Worm (Caenorhabditis elegans) whole organism, L4 larva: ENCODE data around the gene ztf-14.

ENCODE experiments used
- F10B5.3 ChIP-seq: sonication (generic microtip); optimal IDR thresholded peaks from 2 replicates; lab custom pipeline; 2016; ENCODE audit warnings: mild to moderate bottlenecking, missing genetic modification characterization, missing compliant biosample characterization
- F26F4.8 ChIP-seq: fragments of 200-800 bp; sonication (Bioruptor generic); conservative IDR thresholded peaks from 2 replicates; pipeline ENCODE4 v1.3.6; 2022; ENCODE audit warnings: missing genetic modification characterization, missing compliant biosample characterization
- F44E2.7 ChIP-seq: fragments of 200-800 bp; sonication (Bioruptor generic); IDR thresholded peaks from 2 replicates; pipeline ENCODE4 v2.1.2; 2022; ENCODE audit warnings: missing genetic modification characterization, missing compliant biosample characterization
- F49E8.2 ChIP-seq: sonication (generic microtip); optimal IDR thresholded peaks from 2 replicates; lab custom pipeline; 2016; ENCODE audit warnings: missing compliant biosample characterization, mild to moderate bottlenecking, missing genetic modification characterization, borderline replicate concordance
- T26A8.4 ChIP-seq: fragments of 200-800 bp; sonication (Bioruptor generic); IDR thresholded peaks from 2 replicates; pipeline ENCODE4 v1.3.6; 2022; ENCODE audit warnings: missing genetic modification characterization, missing compliant biosample characterization
- Y105C5A.15 ChIP-seq: fragments of 200-800 bp; sonication (Bioruptor generic); IDR thresholded peaks from 2 replicates; pipeline ENCODE4 v1.3.6; 2022; ENCODE audit warnings: missing genetic modification characterization, missing compliant biosample characterization
- ceh-44 ChIP-seq: fragments of 200-800 bp; sonication (Bioruptor generic); IDR thresholded peaks from 2 replicates; pipeline ENCODE4 v1.3.6; 2022; ENCODE audit warnings: missing genetic modification reagents, missing genetic modification characterization, missing compliant biosample characterization
- ctbp-1 ChIP-seq: fragments of 200-800 bp; sonication (Bioruptor generic); IDR thresholded peaks from 2 replicates; pipeline ENCODE4 v1.3.6; 2022; ENCODE audit warnings: missing genetic modification reagents, missing genetic modification characterization, missing compliant biosample characterization
- daf-16 ChIP-seq, 3 experiments: sonication (generic microtip); optimal IDR thresholded peaks; 2 replicates each; lab custom pipeline; 2016 to 2017; ENCODE audit warnings: missing genetic modification characterization in 3 of 3, missing genetic modification reagents in 3 of 3, mild to moderate bottlenecking in 2 of 3, missing compliant biosample characterization in 2 of 3, missing biosample characterization in 1 of 3, moderate library complexity in 1 of 3
- daf-8 ChIP-seq: fragments of 200-800 bp; sonication (Bioruptor generic); IDR thresholded peaks from 2 replicates; pipeline ENCODE4 v1.3.6; 2022; ENCODE audit warnings: missing genetic modification characterization, missing compliant biosample characterization
- dmd-6 ChIP-seq: fragments of 200-800 bp; sonication (Bioruptor generic); IDR thresholded peaks from 2 replicates; pipeline ENCODE4 v1.3.6; 2022; ENCODE audit warnings: missing genetic modification reagents, missing genetic modification characterization, missing compliant biosample characterization
- dmd-8 ChIP-seq: fragments of 200-800 bp; sonication (Bioruptor generic); IDR thresholded peaks from 2 replicates; pipeline ENCODE4 v1.3.6; 2022; ENCODE audit warnings: missing genetic modification characterization, missing compliant biosample characterization
- dve-1 ChIP-seq: sonication (generic microtip); optimal IDR thresholded peaks from 2 replicates; lab custom pipeline; 2017; ENCODE audit warnings: antibody characterized with exemption, mild to moderate bottlenecking, missing genetic modification characterization, missing compliant biosample characterization; ENCODE audit not compliant: insufficient read depth
- egl-27 ChIP-seq: sonication (generic microtip); optimal IDR thresholded peaks from 3 replicates; lab custom pipeline; 2017; ENCODE audit warnings: missing biosample characterization, missing genetic modification reagents, missing genetic modification characterization
- egl-43 ChIP-seq: fragments of 200-800 bp; sonication (Bioruptor generic); IDR thresholded peaks from 2 replicates; pipeline ENCODE4 v1.3.6; 2022; ENCODE audit warnings: missing genetic modification reagents, missing genetic modification characterization, missing compliant biosample characterization
- gei-8 ChIP-seq: fragments of 200-800 bp; sonication (Bioruptor generic); optimal IDR thresholded peaks from 2 replicates; lab custom pipeline; 2018; ENCODE audit warnings: mild to moderate bottlenecking, missing genetic modification characterization, missing compliant biosample characterization
- hlh-30 ChIP-seq: sonication (generic microtip); optimal IDR thresholded peaks from 2 replicates; lab custom pipeline; 2017; ENCODE audit warnings: antibody characterized with exemption, mild to moderate bottlenecking, missing genetic modification characterization, missing compliant biosample characterization; ENCODE audit not compliant: insufficient read depth
- hmg-1.1 ChIP-seq: fragments of 200-800 bp; sonication (Bioruptor generic); IDR thresholded peaks from 2 replicates; pipeline ENCODE4 v1.3.6; 2022; ENCODE audit warnings: missing genetic modification reagents, missing genetic modification characterization, missing compliant biosample characterization
- lim-7 ChIP-seq: fragments of 200-800 bp; sonication (Bioruptor generic); IDR thresholded peaks from 2 replicates; pipeline ENCODE4 v1.3.6; 2022; ENCODE audit warnings: missing genetic modification characterization, missing compliant biosample characterization
- lin-13 ChIP-seq: fragments of 150-350 bp; optimal IDR thresholded peaks from 2 replicates; lab custom pipeline; 2014; ENCODE audit warnings: missing biosample characterization, missing genetic modification reagents, missing genetic modification characterization
- lin-39 ChIP-seq: fragments of 150-350 bp; optimal IDR thresholded peaks from 2 replicates; lab custom pipeline; 2014; ENCODE audit warnings: missing biosample characterization, missing genetic modification reagents, missing genetic modification characterization
- lir-3 ChIP-seq: sonication (generic microtip); optimal IDR thresholded peaks from 2 replicates; lab custom pipeline; 2016; ENCODE audit warnings: mild to moderate bottlenecking, missing genetic modification characterization, missing compliant biosample characterization
- lsy-2 ChIP-seq, 2 experiments: fragments of 150-350 bp in 1 of 2; sonication (generic microtip) in 1 of 2; optimal IDR thresholded peaks; 2 replicates each; lab custom pipeline; 2014 to 2017; ENCODE audit warnings: missing biosample characterization in 2 of 2, missing genetic modification characterization in 2 of 2
- mdl-1 ChIP-seq, 2 experiments: fragments of 150-350 bp in 1 of 2; sonication (generic microtip) in 1 of 2; optimal IDR thresholded peaks; 2 replicates each; lab custom pipeline; 2014 to 2017; ENCODE audit warnings: missing biosample characterization in 2 of 2, missing genetic modification characterization in 2 of 2
- mdt-29 ChIP-seq: fragments of 200-800 bp; sonication (Bioruptor generic); IDR thresholded peaks from 2 replicates; pipeline ENCODE4 v1.3.6; 2022; ENCODE audit warnings: missing genetic modification reagents, missing genetic modification characterization, missing compliant biosample characterization
- mxl-2 ChIP-seq: fragments of 200-800 bp; sonication (Bioruptor generic); conservative IDR thresholded peaks from 2 replicates; pipeline ENCODE4 v1.3.6; 2022; ENCODE audit warnings: missing genetic modification reagents, missing genetic modification characterization, missing compliant biosample characterization
- mxl-3 ChIP-seq: fragments of 200-800 bp; sonication (Bioruptor generic); optimal IDR thresholded peaks from 2 replicates; lab custom pipeline; 2018; ENCODE audit warnings: mild to moderate bottlenecking, missing genetic modification characterization, missing compliant biosample characterization
- nhr-102 ChIP-seq: sonication (generic microtip); optimal IDR thresholded peaks from 2 replicates; lab custom pipeline; 2016; ENCODE audit warnings: mild to moderate bottlenecking, missing genetic modification characterization, moderate library complexity, missing compliant biosample characterization
- nhr-11 ChIP-seq: fragments of 150-350 bp; optimal IDR thresholded peaks from 2 replicates; lab custom pipeline; 2014; ENCODE audit warnings: missing biosample characterization, missing genetic modification characterization
- nhr-111 ChIP-seq: fragments of 200-800 bp; sonication (Bioruptor generic); optimal IDR thresholded peaks from 2 replicates; lab custom pipeline; 2018; ENCODE audit warnings: mild to moderate bottlenecking, missing genetic modification characterization, missing compliant biosample characterization
- nhr-237 ChIP-seq: sonication (generic microtip); optimal IDR thresholded peaks from 2 replicates; lab custom pipeline; 2017; ENCODE audit warnings: missing biosample characterization, missing genetic modification characterization
- nhr-28 ChIP-seq: fragments of 150-350 bp; optimal IDR thresholded peaks from 2 replicates; lab custom pipeline; 2014; ENCODE audit warnings: missing biosample characterization, missing genetic modification characterization
- nhr-41 ChIP-seq: fragments of 200-800 bp; sonication (Bioruptor generic); IDR thresholded peaks from 2 replicates; pipeline ENCODE4 v1.3.6; 2022; ENCODE audit warnings: missing genetic modification reagents, missing genetic modification characterization, missing compliant biosample characterization
- nhr-48 ChIP-seq: sonication (generic microtip); optimal IDR thresholded peaks from 2 replicates; lab custom pipeline; 2016; ENCODE audit warnings: mild to moderate bottlenecking, missing genetic modification characterization, missing compliant biosample characterization
- set-16 ChIP-seq: fragments of 200-800 bp; sonication (Bioruptor generic); IDR thresholded peaks from 2 replicates; pipeline ENCODE4 v1.3.6; 2022; ENCODE audit warnings: missing genetic modification reagents, missing genetic modification characterization, missing compliant biosample characterization
- snpc-1.2 ChIP-seq: fragments of 200-800 bp; sonication (Bioruptor generic); IDR thresholded peaks from 2 replicates; pipeline ENCODE4 v1.3.6; 2022; ENCODE audit warnings: missing genetic modification reagents, missing genetic modification characterization, missing compliant biosample characterization
- snpc-4 ChIP-seq: fragments of 150-350 bp; optimal IDR thresholded peaks from 2 replicates; lab custom pipeline; 2014; ENCODE audit warnings: missing biosample characterization, missing genetic modification characterization
- spr-1 ChIP-seq: sonication (generic microtip); optimal IDR thresholded peaks from 2 replicates; lab custom pipeline; 2016; ENCODE audit warnings: mild to moderate bottlenecking, missing genetic modification characterization, missing compliant biosample characterization
- tag-97 ChIP-seq: fragments of 200-800 bp; sonication (Bioruptor generic); IDR thresholded peaks from 2 replicates; pipeline ENCODE4 v1.3.6; 2022; ENCODE audit warnings: missing genetic modification characterization, missing compliant biosample characterization
- tra-1 ChIP-seq: fragments of 200-800 bp; sonication (Bioruptor generic); IDR thresholded peaks from 2 replicates; pipeline ENCODE4 v1.3.6; 2022; ENCODE audit warnings: missing genetic modification reagents, missing genetic modification characterization, missing compliant biosample characterization
- zip-2 ChIP-seq: fragments of 150-350 bp; optimal IDR thresholded peaks from 2 replicates; lab custom pipeline; 2014; ENCODE audit warnings: missing biosample characterization, missing genetic modification characterization
- ztf-7 ChIP-seq: fragments of 150-350 bp; optimal IDR thresholded peaks from 2 replicates; lab custom pipeline; 2014; ENCODE audit warnings: missing biosample characterization, missing genetic modification characterization

The ztf-14 gene

DNA sequence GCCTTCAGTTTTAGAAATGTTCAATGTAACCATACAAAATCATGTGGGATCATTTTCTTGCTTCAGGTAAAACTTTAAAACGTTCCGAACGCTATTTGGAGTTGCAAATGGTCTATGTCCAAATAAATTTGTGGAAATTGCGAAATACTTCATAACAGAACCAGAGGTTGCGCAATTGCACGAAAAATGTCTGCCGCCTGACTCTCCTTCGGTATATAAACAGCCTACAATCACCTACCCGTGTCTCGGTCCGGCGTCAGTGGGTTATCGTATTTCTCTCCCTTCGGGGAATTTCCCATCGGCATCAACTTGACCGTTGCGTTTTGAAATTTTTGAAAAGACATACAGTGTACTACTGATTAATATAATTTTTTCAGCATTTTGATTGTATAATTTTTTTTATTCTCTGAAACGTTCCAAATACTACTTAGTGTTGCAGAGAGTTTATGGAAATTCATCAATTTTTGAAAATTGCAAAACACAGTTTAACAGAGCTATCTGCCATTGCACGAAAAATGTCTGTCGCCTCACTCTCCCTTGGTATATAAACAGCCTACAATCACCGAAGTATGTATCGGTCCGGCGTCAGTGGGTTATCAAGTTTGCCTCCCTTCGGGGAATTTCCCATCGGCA is 19.1 kb upstream of the ztf-14 start (continued):
- 0 out of 2 replicates have a peak, but pooled peaks have one; percentile 67 for TF ChIP-seq T26A8.4 (GFP tag; lab: Robert Waterston, UW)
- TF ChIP-seq mdl-1 (tag; optimal IDR thresholded peaks at IDR 0.05; lab: Kevin White, UChicago) = peak in 1 of 2 experiments; percentile 1
- 0 out of 2 replicates have a peak, but pooled peaks have one; percentile 36 for TF ChIP-seq Y105C5A.15
- TF ChIP-seq F10B5.3 (tag; lab: Kevin White, UChicago) = peak; percentile 11
- TF ChIP-seq hlh-30 (tag; lab: Kevin White, UChicago) = peak; percentile 61
- TF ChIP-seq nhr-11 (tag; lab: Kevin White, UChicago) = no peak
- peak; percentile 93 for TF ChIP-seq snpc-4
- no peak for TF ChIP-seq nhr-41 (GFP tag; lab: Robert Waterston, UW)
- peak; percentile 11 for TF ChIP-seq lin-13 (GFP tag; lab: Kevin White, UChicago)
- TF ChIP-seq mdt-29 (GFP tag; lab: Robert Waterston, UW) = 0 out of 2 replicates have a peak, but pooled peaks have one; percentile 11
- TF ChIP-seq lsy-2 (tag; optimal IDR thresholded peaks at IDR 0.05; lab: Kevin White, UChicago) = no peak
- TF ChIP-seq egl-27 (tag; lab: Kevin White, UChicago) = no peak
- peak; percentile 28 for TF ChIP-seq lir-3 (tag; lab: Kevin White, UChicago)
- peak; percentile 58; the same call in 1 of the 2 replicates for TF ChIP-seq F26F4.8 (GFP tag; lab: Robert Waterston, UW)
- TF ChIP-seq snpc-1.2 = no peak
- TF ChIP-seq lim-7 (GFP tag; lab: Robert Waterston, UW) = peak; percentile 68; the same call in 1 of the 2 replicates
- peak; percentile 52 for TF ChIP-seq nhr-28
- no peak for TF ChIP-seq lin-39 (tag; lab: Kevin White, UChicago)
- no peak for TF ChIP-seq nhr-237
- TF ChIP-seq spr-1 (tag; lab: Kevin White, UChicago) = peak; percentile 41
- peak; percentile 60; the same call in 1 of the 2 replicates for TF ChIP-seq ctbp-1
- TF ChIP-seq nhr-111 = peak; percentile 63
- 0 out of 2 replicates have a peak, but pooled peaks have one; percentile 45 for TF ChIP-seq mxl-2 (GFP tag; lab: Robert Waterston, UW)
- TF ChIP-seq F44E2.7 (GFP tag; lab: Robert Waterston, UW) = 0 out of 2 replicates have a peak, but pooled peaks have one; percentile 12
- peak; percentile 47 for TF ChIP-seq nhr-48 (tag; lab: Kevin White, UChicago)
- TF ChIP-seq set-16 (GFP tag; lab: Robert Waterston, UW) = no peak
- TF ChIP-seq tag-97 = 0 out of 2 replicates have a peak, but pooled peaks have one; percentile 47
- TF ChIP-seq egl-43 (GFP tag; lab: Robert Waterston, UW) = no peak; the same call in 1 of the 2 replicates
- TF ChIP-seq ztf-7 (tag; lab: Kevin White, UChicago) = peak; percentile 92
- TF ChIP-seq mxl-3 = peak; percentile 36
- TF ChIP-seq zip-2 (tag; lab: Kevin White, UChicago) = peak; percentile 100

DNA sequence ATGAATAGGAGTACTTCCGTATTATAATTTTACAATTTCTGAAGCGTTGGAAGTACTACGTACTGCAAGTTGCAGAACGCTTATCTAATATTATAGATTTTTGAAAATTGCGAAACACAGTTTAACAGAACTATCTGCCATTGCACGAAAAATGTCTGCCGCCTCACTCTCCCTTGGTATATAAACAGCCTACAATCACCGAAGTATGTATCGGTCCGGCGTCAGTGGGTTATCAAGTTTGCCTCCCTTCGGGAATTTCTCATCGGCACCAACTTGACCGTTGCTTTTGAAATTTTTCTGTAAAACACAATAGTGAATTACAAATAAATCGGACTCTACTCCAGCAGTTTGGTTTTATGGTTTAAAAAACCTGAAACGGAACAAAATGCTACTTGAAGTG is 18.5 kb upstream of the ztf-14 start:
- TF ChIP-seq lsy-2 (tag; optimal IDR thresholded peaks at IDR 0.05; lab: Kevin White, UChicago) (no peak), snpc-4 (peak; percentile 76), gei-8 (GFP tag; lab: Kevin White, UChicago) (no peak), dve-1 (tag; lab: Kevin White, UChicago) (peak; percentile 27), ztf-7 (tag; lab: Kevin White, UChicago) (no peak), daf-16 (GFP tag; optimal IDR thresholded peaks at IDR 0.05; lab: Kevin White, UChicago) (no peak), daf-16 (tag; optimal IDR thresholded peaks at IDR 0.05; lab: Kevin White, UChicago) (peak; percentile 30), nhr-102 (tag; lab: Kevin White, UChicago) (peak; percentile 14), daf-8 (GFP tag; lab: Robert Waterston, UW) (peak; percentile 46; the same call in 1 of the 2 replicates), lim-7 (GFP tag; lab: Robert Waterston, UW) (peak; percentile 63; the same call in 1 of the 2 replicates), dmd-6 (GFP tag; lab: Robert Waterston, UW) (peak; percentile 30), hmg-1.1 (GFP tag; lab: Robert Waterston, UW) (peak; percentile 47; the same call in 1 of the 2 replicates), F49E8.2 (tag; lab: Kevin White, UChicago) (no peak), Y105C5A.15 (peak; percentile 79; the same call in 1 of the 2 replicates), tra-1 (peak; percentile 26; the same call in 1 of the 2 replicates), dmd-8 (peak; percentile 68; the same call in 1 of the 2 replicates), mdt-29 (GFP tag; lab: Robert Waterston, UW) (peak; percentile 57; the same call in 1 of the 2 replicates), ceh-44 (GFP tag; lab: Robert Waterston, UW) (0 out of 2 replicates have a peak, but pooled peaks have one; percentile 20), egl-43 (GFP tag; lab: Robert Waterston, UW) (0 out of 2 replicates have a peak, but pooled peaks have one; percentile 44)
